Fruit fly (Drosophila melanogaster): ENCODE measurements around the gene Arfrp1.

Gene Arfrp1

DNA sequence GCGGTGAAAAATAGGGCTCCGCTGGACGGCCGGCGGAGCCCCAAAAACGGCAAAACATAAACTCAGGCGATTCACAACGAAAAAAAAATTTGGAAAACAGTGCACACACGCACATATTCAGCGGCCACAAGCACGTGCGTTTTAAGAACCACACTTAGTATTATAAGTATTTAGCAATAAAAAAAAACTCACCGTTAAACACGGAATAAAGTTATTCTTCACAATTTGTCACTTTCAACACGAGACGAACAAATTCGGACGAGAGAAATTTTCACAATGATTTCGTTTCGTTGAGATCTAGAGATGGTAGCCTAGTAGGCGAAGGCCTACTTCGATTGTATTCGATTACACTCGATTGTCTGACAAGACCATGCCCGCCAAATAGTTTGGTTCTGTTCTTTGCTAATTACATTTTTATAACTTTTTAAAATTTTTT is 49.5 kb downstream of the Arfrp1 start, which contains the start of gene His3.3B (continued):
- TF ChIP-seq Hr51 (GFP tag; optimal IDR thresholded peaks at IDR 0.05): no peak
- TF ChIP-seq br (optimal IDR thresholded peaks at IDR 0.05): no peak
- TF ChIP-seq ftz-f1 (GFP tag; optimal IDR thresholded peaks at IDR 0.05): no peak
- TF ChIP-seq TFAM (GFP tag; optimal IDR thresholded peaks at IDR 0.05): no peak
- peak; percentile 4 for TF ChIP-seq CG4707 (GFP tag; optimal IDR thresholded peaks at IDR 0.05)
- peak; percentile 1 for TF ChIP-seq CG13624 (GFP tag; optimal IDR thresholded peaks at IDR 0.05)
- no peak for TF ChIP-seq Bteb2 (GFP tag; optimal IDR thresholded peaks at IDR 0.05)
- no peak for TF ChIP-seq tx (GFP tag; optimal IDR thresholded peaks at IDR 0.05)
- peak; percentile 47 for TF ChIP-seq CG10267 (tag; optimal IDR thresholded peaks at IDR 0.05)
- peak; percentile 10 for TF ChIP-seq bigmax (GFP tag; optimal IDR thresholded peaks at IDR 0.05)
- TF ChIP-seq CG4282 (GFP tag; optimal IDR thresholded peaks at IDR 0.05): peak; percentile 33
- TF ChIP-seq ato (GFP tag; IDR thresholded peaks at IDR 0.05; ENCODE audit: partially characterized antibody): 0 out of 2 replicates have a peak, but pooled peaks have one; percentile 25
- TF ChIP-seq Ets97D (GFP tag; optimal IDR thresholded peaks at IDR 0.05): peak; percentile 15
- no peak for TF ChIP-seq psq (GFP tag; optimal IDR thresholded peaks at IDR 0.05)
- no peak for TF ChIP-seq pan (optimal IDR thresholded peaks at IDR 0.05)
- no peak for TF ChIP-seq pan (GFP tag; optimal IDR thresholded peaks at IDR 0.05 in 1 of 2, IDR thresholded peaks at IDR 0.05 in 1 of 2)
- no peak for TF ChIP-seq tna (GFP tag; IDR thresholded peaks at IDR 0.05; ENCODE audit: partially characterized antibody)
- TF ChIP-seq ATbp (GFP tag; optimal IDR thresholded peaks at IDR 0.05): no peak
- TF ChIP-seq bsh (GFP tag; optimal IDR thresholded peaks at IDR 0.05): no peak
- TF ChIP-seq Hand (GFP tag; optimal IDR thresholded peaks at IDR 0.05): peak; percentile 23
- TF ChIP-seq fd3F (GFP tag; optimal IDR thresholded peaks at IDR 0.05): no peak
- TF ChIP-seq CG3163 (GFP tag; optimal IDR thresholded peaks at IDR 0.05): no peak
- TF ChIP-seq CG13296 (GFP tag; optimal IDR thresholded peaks at IDR 0.05): peak; percentile 41
- no peak for TF ChIP-seq Rx (GFP tag; IDR thresholded peaks at IDR 0.05)
- TF ChIP-seq cg (GFP tag; optimal IDR thresholded peaks at IDR 0.05): peak; percentile 66
- TF ChIP-seq CG12104 (GFP tag; optimal IDR thresholded peaks at IDR 0.05): no peak
- TF ChIP-seq sqz (GFP tag; optimal IDR thresholded peaks at IDR 0.05): peak; percentile 62
- peak; percentile 61 for TF ChIP-seq CG13287 (GFP tag; IDR thresholded peaks at IDR 0.05; ENCODE audit: partially characterized antibody)
- TF ChIP-seq insv (GFP tag; optimal IDR thresholded peaks at IDR 0.05): peak in 1 of 2 experiments; percentile 34
- peak; percentile 54 for TF ChIP-seq CTCF (GFP tag; optimal IDR thresholded peaks at IDR 0.05)
- TF ChIP-seq vvl (GFP tag; IDR thresholded peaks at IDR 0.05): peak; percentile 27; the same call in 1 of the 2 replicates
- no peak for TF ChIP-seq danr (GFP tag; IDR thresholded peaks at IDR 0.05)
- TF ChIP-seq CG6175 (GFP tag; IDR thresholded peaks at IDR 0.05): no peak
- no peak for TF ChIP-seq Gug (GFP tag; IDR thresholded peaks at IDR 0.05)
- TF ChIP-seq Pdp1 (GFP tag; optimal IDR thresholded peaks at IDR 0.05): no peak
- TF ChIP-seq Deaf1 (tag; optimal IDR thresholded peaks at IDR 0.05): peak; percentile 39
- no peak for TF ChIP-seq ssp (GFP tag; IDR thresholded peaks at IDR 0.05)
- TF ChIP-seq CG17829 (tag; optimal IDR thresholded peaks at IDR 0.05): no peak
- peak; percentile 90 for TF ChIP-seq E2f2 (GFP tag; IDR thresholded peaks at IDR 0.05)
- TF ChIP-seq CG3847 (GFP tag; IDR thresholded peaks at IDR 0.05): 0 out of 2 replicates have a peak, but pooled peaks have one; percentile 14
- no peak for TF ChIP-seq repo (GFP tag; optimal IDR thresholded peaks at IDR 0.05)
- TF ChIP-seq Xbp1 (GFP tag; optimal IDR thresholded peaks at IDR 0.05): peak; percentile 7
- no peak for TF ChIP-seq Hsf (GFP tag; optimal IDR thresholded peaks at IDR 0.05)
- TF ChIP-seq CG7928 (GFP tag; optimal IDR thresholded peaks at IDR 0.05): peak; percentile 3
- no peak for TF ChIP-seq CG5953 (GFP tag; IDR thresholded peaks at IDR 0.05)
- TF ChIP-seq gem (tag; optimal IDR thresholded peaks at IDR 0.05): no peak
- 0 out of 3 replicates have a peak, but pooled peaks have one; percentile 36 for TF ChIP-seq HLH4C (GFP tag; IDR thresholded peaks at IDR 0.05; ENCODE audit: partially characterized antibody)
- TF ChIP-seq Antp (GFP tag; optimal IDR thresholded peaks at IDR 0.05): no peak
- TF ChIP-seq nerfin-2 (GFP tag; IDR thresholded peaks at IDR 0.05; ENCODE audit: partially characterized antibody): no peak
- TF ChIP-seq CkIIα-i1 (GFP tag; IDR thresholded peaks at IDR 0.05): no peak
- TF ChIP-seq CG1832 (GFP tag; optimal IDR thresholded peaks at IDR 0.05): no peak
- TF ChIP-seq ac (GFP tag; optimal IDR thresholded peaks at IDR 0.05): no peak

All from whole organism, embryonic.